Worm (Caenorhabditis elegans) whole organism, mixed stage, embryonic: ENCODE measurements around the gene dhs-28.

Experiments
- bed-3 ChIP-seq: fragments of 200-800 bp; sonication (Bioruptor generic); optimal IDR thresholded peaks from 3 replicates; lab custom pipeline; 2018; ENCODE audit warnings: mild to moderate bottlenecking, missing genetic modification characterization, moderate library complexity, missing compliant biosample characterization
- blmp-1 ChIP-seq: fragments of 150-350 bp; optimal IDR thresholded peaks from 2 replicates; lab custom pipeline; 2014; ENCODE audit warnings: missing biosample characterization, missing genetic modification characterization
- elt-1 ChIP-seq: sonication (generic microtip); optimal IDR thresholded peaks from 2 replicates; lab custom pipeline; 2017; ENCODE audit warnings: missing genetic modification characterization, mild to moderate bottlenecking, missing compliant biosample characterization, antibody characterized with exemption, moderate library complexity, borderline replicate concordance; ENCODE audit not compliant: insufficient read depth
- lsy-2 ChIP-seq: fragments of 150-350 bp; optimal IDR thresholded peaks from 2 replicates; lab custom pipeline; 2014; ENCODE audit warnings: missing biosample characterization, missing genetic modification characterization
- mep-1 ChIP-seq: fragments of 150-350 bp; optimal IDR thresholded peaks from 2 replicates; lab custom pipeline; 2017; ENCODE audit warnings: missing biosample characterization, missing genetic modification reagents, missing genetic modification characterization, inconsistent platforms
- nhr-12 ChIP-seq: fragments of 150-350 bp; optimal IDR thresholded peaks from 2 replicates; lab custom pipeline; 2014; ENCODE audit warnings: missing biosample characterization, missing genetic modification characterization
- nhr-76 ChIP-seq: sonication (generic microtip); optimal IDR thresholded peaks from 2 replicates; lab custom pipeline; 2017; ENCODE audit warnings: missing biosample characterization, missing genetic modification characterization
- snpc-4 ChIP-seq: fragments of 150-350 bp; optimal IDR thresholded peaks from 2 replicates; lab custom pipeline; 2014; ENCODE audit warnings: missing biosample characterization, missing genetic modification characterization
- tbx-8 ChIP-seq: fragments of 200-800 bp; sonication (Bioruptor generic); optimal IDR thresholded peaks from 2 replicates; lab custom pipeline; 2018; ENCODE audit warnings: mild to moderate bottlenecking, missing genetic modification characterization, moderate library complexity, missing compliant biosample characterization
- unc-120 ChIP-seq: sonication (generic microtip); optimal IDR thresholded peaks from 2 replicates; lab custom pipeline; 2017; ENCODE audit warnings: missing genetic modification characterization, missing compliant biosample characterization; ENCODE audit not compliant: poor library complexity, severe bottlenecking
- unc-62 ChIP-seq: fragments of 150-350 bp; optimal IDR thresholded peaks from 2 replicates; lab custom pipeline; 2014; ENCODE audit warnings: missing biosample characterization, missing genetic modification reagents, missing genetic modification characterization
- ztf-11 ChIP-seq: fragments of 150-350 bp; optimal IDR thresholded peaks from 2 replicates; lab custom pipeline; 2014; ENCODE audit warnings: missing biosample characterization, missing genetic modification characterization

ce11 chrX:6782857-6783256, 35.4 kb upstream of the dhs-28 start, which contains the start of gene idpp-6:
- TF ChIP-seq elt-1 (tag; lab: Kevin White, UChicago) = no peak
- TF ChIP-seq nhr-12 (tag; lab: Kevin White, UChicago) = no peak
- no peak for TF ChIP-seq snpc-4 (tag; lab: Kevin White, UChicago)
- TF ChIP-seq lsy-2 (tag; lab: Kevin White, UChicago) = no peak
- TF ChIP-seq mep-1 (tag; lab: Kevin White, UChicago) = no peak
- no peak for TF ChIP-seq bed-3 (GFP tag; lab: Kevin White, UChicago)
- TF ChIP-seq nhr-76 (tag; lab: Kevin White, UChicago) = no peak
- no peak for TF ChIP-seq blmp-1 (tag; lab: Kevin White, UChicago)
- TF ChIP-seq tbx-8 = no peak
- no peak for TF ChIP-seq unc-62 (GFP tag; lab: Kevin White, UChicago)
- TF ChIP-seq ztf-11 (tag; lab: Kevin White, UChicago) = no peak
- TF ChIP-seq unc-120 = no peak
